Worm (Caenorhabditis elegans) whole organism, L1 larva: ENCODE measurements around the gene ivd-1.
A peak's percentile ranks its signal among the peaks of the same experiment; 100 is the strongest.

ENCODE experiments used
- C34B4.2 ChIP-seq: sonication (generic microtip); optimal IDR thresholded peaks from 2 replicates; lab custom pipeline; 2017; ENCODE audit warnings: mild to moderate bottlenecking, missing genetic modification characterization, missing compliant biosample characterization
- F16B12.6 ChIP-seq: fragments of 150-350 bp; optimal IDR thresholded peaks from 2 replicates; lab custom pipeline; 2014; ENCODE audit warnings: missing biosample characterization, missing genetic modification characterization
- Y116A8C.19 ChIP-seq: sonication (generic microtip); optimal IDR thresholded peaks from 2 replicates; lab custom pipeline; 2016; ENCODE audit warnings: missing compliant biosample characterization, missing genetic modification characterization, borderline replicate concordance
- aha-1 ChIP-seq: fragments of 150-350 bp; optimal IDR thresholded peaks from 2 replicates; lab custom pipeline; 2014; ENCODE audit warnings: missing biosample characterization, missing genetic modification characterization
- alr-1 ChIP-seq: fragments of 200-800 bp; sonication (Bioruptor generic); optimal IDR thresholded peaks from 2 replicates; lab custom pipeline; 2018; ENCODE audit warnings: borderline replicate concordance, mild to moderate bottlenecking, missing genetic modification characterization, missing compliant biosample characterization
- aly-2 ChIP-seq: fragments of 150-350 bp; optimal IDR thresholded peaks from 2 replicates; lab custom pipeline; 2014; ENCODE audit warnings: missing biosample characterization, missing genetic modification characterization
- blmp-1 ChIP-seq: fragments of 150-350 bp; optimal IDR thresholded peaks from 2 replicates; lab custom pipeline; 2014; ENCODE audit warnings: missing biosample characterization, missing genetic modification characterization
- ceh-63 ChIP-seq: fragments of 200-800 bp; sonication (Bioruptor generic); optimal IDR thresholded peaks from 2 replicates; lab custom pipeline; 2018; ENCODE audit warnings: mild to moderate bottlenecking, missing genetic modification characterization, missing compliant biosample characterization
- ceh-82 ChIP-seq, 3 experiments: fragments of 150-350 bp in 1 of 3; sonication (generic microtip) in 2 of 3; optimal IDR thresholded peaks; 2 replicates each; lab custom pipeline; 2014 to 2017; ENCODE audit warnings: missing biosample characterization in 3 of 3, missing genetic modification characterization in 3 of 3
- ceh-88 ChIP-seq: fragments of 200-800 bp; sonication (Bioruptor generic); IDR thresholded peaks from 2 replicates; pipeline ENCODE4 v1.3.6; 2022; ENCODE audit warnings: missing genetic modification characterization, missing compliant biosample characterization
- ceh-90 ChIP-seq: sonication (generic microtip); optimal IDR thresholded peaks from 2 replicates; lab custom pipeline; 2016; ENCODE audit warnings: missing genetic modification characterization, missing compliant biosample characterization
- ces-1 ChIP-seq: fragments of 150-350 bp; optimal IDR thresholded peaks from 2 replicates; lab custom pipeline; 2014; ENCODE audit warnings: missing biosample characterization, missing genetic modification reagents, missing genetic modification characterization
- dpl-1 ChIP-seq, 3 experiments: fragments of 150-350 bp in 2 of 3; sonication (generic microtip) in 1 of 3; optimal IDR thresholded peaks; 2 replicates each; lab custom pipeline; 2014 to 2017; ENCODE audit warnings: missing biosample characterization in 3 of 3, missing genetic modification characterization in 3 of 3, missing genetic modification reagents in 3 of 3
- dsc-1 ChIP-seq: sonication (generic microtip); optimal IDR thresholded peaks from 2 replicates; lab custom pipeline; 2016; ENCODE audit warnings: mild to moderate bottlenecking, missing genetic modification characterization, missing compliant biosample characterization
- efl-1 ChIP-seq, 4 experiments: fragments of 150-350 bp; optimal IDR thresholded peaks in 3 of 4; peaks in 1 of 4; 1 replicate in 1 of 4; 2 replicates in 3 of 4; lab custom pipeline; 2014; ENCODE audit warnings: missing biosample characterization in 2 of 4, missing genetic modification characterization in 2 of 4, missing genetic modification reagents in 2 of 4
- egl-27 ChIP-seq, 2 experiments: fragments of 150-350 bp in 1 of 2; sonication (generic microtip); optimal IDR thresholded peaks; 3 replicates each; lab custom pipeline; 2017 to 2018; ENCODE audit warnings: missing biosample characterization in 2 of 2, missing genetic modification characterization in 2 of 2, missing genetic modification reagents in 2 of 2
- ets-5 ChIP-seq: fragments of 200-800 bp; sonication (Bioruptor generic); IDR thresholded peaks from 2 replicates; pipeline ENCODE4 v1.3.6; 2022; ENCODE audit warnings: missing genetic modification characterization, missing compliant biosample characterization
- fkh-10 ChIP-seq: sonication (generic microtip); optimal IDR thresholded peaks from 2 replicates; lab custom pipeline; 2017; ENCODE audit warnings: missing biosample characterization, missing genetic modification reagents, missing genetic modification characterization
- fkh-4 ChIP-seq: sonication (generic microtip); optimal IDR thresholded peaks from 2 replicates; lab custom pipeline; 2016; ENCODE audit warnings: missing compliant biosample characterization, missing genetic modification characterization, borderline replicate concordance
- fkh-8 ChIP-seq: sonication (generic microtip); optimal IDR thresholded peaks from 2 replicates; lab custom pipeline; 2016; ENCODE audit warnings: mild to moderate bottlenecking, missing genetic modification characterization, missing compliant biosample characterization
- hlh-17 ChIP-seq: fragments of 200-800 bp; sonication (Bioruptor generic); optimal IDR thresholded peaks from 2 replicates; lab custom pipeline; 2018; ENCODE audit warnings: missing genetic modification characterization, mild to moderate bottlenecking, missing compliant biosample characterization, moderate library complexity, borderline replicate concordance
- hpl-2 ChIP-seq: fragments of 150-350 bp; optimal IDR thresholded peaks from 2 replicates; lab custom pipeline; 2014; ENCODE audit warnings: missing biosample characterization, missing genetic modification reagents, missing genetic modification characterization
- isw-1 ChIP-seq: fragments of 200-800 bp; sonication (Bioruptor generic); IDR thresholded peaks from 2 replicates; pipeline ENCODE4 v1.3.6; 2022; ENCODE audit warnings: missing genetic modification characterization, missing compliant biosample characterization
- jun-1 ChIP-seq: fragments of 150-350 bp; optimal IDR thresholded peaks from 2 replicates; lab custom pipeline; 2014; ENCODE audit warnings: missing biosample characterization, missing genetic modification reagents, missing genetic modification characterization
- lin-13 ChIP-seq: fragments of 150-350 bp; optimal IDR thresholded peaks from 2 replicates; lab custom pipeline; 2014; ENCODE audit warnings: missing biosample characterization, missing genetic modification reagents, missing genetic modification characterization
- lin-15B ChIP-seq: fragments of 150-350 bp; sonication (generic microtip); optimal IDR thresholded peaks from 3 replicates; lab custom pipeline; 2014; ENCODE audit warnings: missing biosample characterization, missing genetic modification characterization
- lin-35 ChIP-seq, 2 experiments: fragments of 150-350 bp; optimal IDR thresholded peaks; 2 replicates each; lab custom pipeline; 2014; ENCODE audit warnings: missing biosample characterization in 2 of 2, missing genetic modification characterization in 2 of 2, missing genetic modification reagents in 2 of 2
- lin-39 ChIP-seq: fragments of 150-350 bp; optimal IDR thresholded peaks from 2 replicates; lab custom pipeline; 2014; ENCODE audit warnings: missing biosample characterization, missing genetic modification reagents, missing genetic modification characterization
- lir-3 ChIP-seq: sonication (generic microtip); optimal IDR thresholded peaks from 2 replicates; lab custom pipeline; 2016; ENCODE audit warnings: mild to moderate bottlenecking, missing genetic modification characterization, moderate library complexity, missing compliant biosample characterization; ENCODE audit not compliant: poor library complexity
- mab-9 ChIP-seq: fragments of 200-800 bp; sonication (Bioruptor generic); IDR thresholded peaks from 2 replicates; pipeline ENCODE4 v1.3.6; 2022; ENCODE audit warnings: missing genetic modification reagents, missing genetic modification characterization, missing compliant biosample characterization
- mef-2 ChIP-seq: fragments of 150-350 bp; optimal IDR thresholded peaks from 2 replicates; lab custom pipeline; 2014; ENCODE audit warnings: missing biosample characterization, missing genetic modification characterization
- mep-1 ChIP-seq: fragments of 150-350 bp; optimal IDR thresholded peaks from 2 replicates; lab custom pipeline; 2014; ENCODE audit warnings: missing biosample characterization, missing genetic modification characterization
- nhr-11 ChIP-seq: fragments of 150-350 bp; optimal IDR thresholded peaks from 2 replicates; lab custom pipeline; 2014; ENCODE audit warnings: missing biosample characterization, missing genetic modification characterization
- nhr-19 ChIP-seq: fragments of 200-800 bp; sonication (Bioruptor generic); conservative IDR thresholded peaks from 2 replicates; pipeline ENCODE4 v1.3.6; 2022; ENCODE audit warnings: missing genetic modification characterization, missing compliant biosample characterization
- nhr-20 ChIP-seq: sonication (generic microtip); optimal IDR thresholded peaks from 2 replicates; lab custom pipeline; 2016; ENCODE audit warnings: mild to moderate bottlenecking, missing genetic modification characterization, missing compliant biosample characterization
- nhr-237 ChIP-seq: fragments of 150-350 bp; optimal IDR thresholded peaks from 2 replicates; lab custom pipeline; 2014; ENCODE audit warnings: missing biosample characterization, missing genetic modification characterization
- nhr-28 ChIP-seq: fragments of 150-350 bp; optimal IDR thresholded peaks from 2 replicates; lab custom pipeline; 2014; ENCODE audit warnings: missing biosample characterization, missing genetic modification characterization
- nhr-76 ChIP-seq: sonication (generic microtip); optimal IDR thresholded peaks from 2 replicates; lab custom pipeline; 2017; ENCODE audit warnings: missing biosample characterization, missing genetic modification characterization
- nhr-84 ChIP-seq: sonication (generic microtip); optimal IDR thresholded peaks from 2 replicates; lab custom pipeline; 2017; ENCODE audit warnings: missing biosample characterization, missing genetic modification characterization
- nhr-90 ChIP-seq: sonication (generic microtip); optimal IDR thresholded peaks from 2 replicates; lab custom pipeline; 2016; ENCODE audit warnings: mild to moderate bottlenecking, missing genetic modification characterization, missing compliant biosample characterization; ENCODE audit not compliant: poor library complexity
- pax-3 ChIP-seq: fragments of 200-800 bp; sonication (Bioruptor generic); optimal IDR thresholded peaks from 2 replicates; lab custom pipeline; 2018; ENCODE audit warnings: mild to moderate bottlenecking, missing genetic modification characterization, moderate library complexity, missing compliant biosample characterization
- pqm-1 ChIP-seq: sonication (generic microtip); optimal IDR thresholded peaks from 3 replicates; lab custom pipeline; 2017; ENCODE audit warnings: missing biosample characterization, missing genetic modification characterization
- sup-37 ChIP-seq: fragments of 200-800 bp; sonication (Bioruptor generic); optimal IDR thresholded peaks from 2 replicates; lab custom pipeline; 2018; ENCODE audit warnings: mild to moderate bottlenecking, missing genetic modification characterization, missing compliant biosample characterization
- swsn-7 ChIP-seq: sonication (generic microtip); optimal IDR thresholded peaks from 2 replicates; lab custom pipeline; 2016; ENCODE audit warnings: missing genetic modification characterization, missing compliant biosample characterization
- tbx-2 ChIP-seq: sonication (generic microtip); optimal IDR thresholded peaks from 2 replicates; lab custom pipeline; 2016; ENCODE audit warnings: missing genetic modification characterization, missing compliant biosample characterization
- tlp-1 ChIP-seq: fragments of 150-350 bp; optimal IDR thresholded peaks from 2 replicates; lab custom pipeline; 2014; ENCODE audit warnings: missing biosample characterization, missing genetic modification characterization
- unc-130 ChIP-seq: fragments of 150-350 bp; optimal IDR thresholded peaks from 2 replicates; lab custom pipeline; 2017; ENCODE audit warnings: missing biosample characterization, missing genetic modification characterization, inconsistent platforms
- unc-62 ChIP-seq: fragments of 150-350 bp; optimal IDR thresholded peaks from 2 replicates; lab custom pipeline; 2014; ENCODE audit warnings: missing biosample characterization, missing genetic modification reagents, missing genetic modification characterization
- unc-98 ChIP-seq: fragments of 200-800 bp; sonication (Bioruptor generic); IDR thresholded peaks from 2 replicates; pipeline ENCODE4 v1.3.6; 2022; ENCODE audit warnings: missing genetic modification characterization, missing compliant biosample characterization
- vab-15 ChIP-seq: sonication (generic microtip); optimal IDR thresholded peaks from 2 replicates; lab custom pipeline; 2017; ENCODE audit warnings: missing genotype, mild to moderate bottlenecking, missing genetic modification characterization, missing compliant biosample characterization
- zip-4 ChIP-seq: fragments of 200-800 bp; sonication (Bioruptor generic); optimal IDR thresholded peaks from 2 replicates; lab custom pipeline; 2018; ENCODE audit warnings: mild to moderate bottlenecking, missing genetic modification characterization, moderate library complexity, missing compliant biosample characterization
- ztf-11 ChIP-seq, 2 experiments: sonication (generic microtip); optimal IDR thresholded peaks; 2 replicates each; lab custom pipeline; 2016 to 2017; ENCODE audit warnings: missing genetic modification characterization in 2 of 2, missing biosample characterization in 1 of 2, missing compliant biosample characterization in 1 of 2

The ivd-1 gene

DNA sequence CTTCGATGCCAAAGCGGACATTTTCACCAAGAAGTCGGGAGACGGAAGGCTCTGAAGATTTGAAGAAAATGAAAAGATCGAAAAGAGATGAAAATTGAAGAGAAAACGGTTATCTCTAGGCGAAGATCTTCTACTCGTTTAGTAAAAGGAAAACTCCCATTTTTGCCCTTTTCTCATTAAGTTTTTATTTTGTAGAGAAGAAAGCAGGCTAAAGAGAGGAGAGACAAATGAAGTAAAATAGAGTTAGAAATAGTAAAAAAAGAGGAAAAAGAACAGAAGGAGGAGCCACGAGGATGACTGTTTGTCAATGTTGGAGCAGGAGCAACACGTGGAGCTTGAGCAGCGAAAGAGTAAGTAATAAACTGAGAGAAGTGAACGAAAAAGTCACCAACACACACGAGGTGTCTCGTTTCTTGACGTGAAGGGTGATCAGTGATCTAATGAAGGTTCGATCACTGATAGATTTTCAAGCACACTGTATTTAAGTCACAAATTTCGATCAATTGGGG lies at the start of gene ivd-1:
Gene ivd-1 (minus strand): TSS at position 51 of the 509 bp plus-strand sequence.
- TF ChIP-seq F16B12.6 (tag; lab: Kevin White, UChicago) (no peak), hpl-2 (no peak), mab-9 (GFP tag; lab: Robert Waterston, UW) (no peak), nhr-19 (GFP tag; lab: Robert Waterston, UW) (no peak; the same call in 1 of the 2 replicates), efl-1 (optimal IDR thresholded peaks at IDR 0.05; lab: Kevin White, UChicago) (no peak), efl-1 (GFP tag; optimal IDR thresholded peaks at IDR 0.05 in 1 of 2; lab: Kevin White, UChicago) (peak in 1 of 2 experiments; percentile 85), lin-15B (no peak), tbx-2 (tag; lab: Kevin White, UChicago) (no peak), nhr-76 (tag; lab: Kevin White, UChicago) (no peak), fkh-10 (GFP tag; lab: Kevin White, UChicago) (no peak), fkh-8 (tag; lab: Kevin White, UChicago) (no peak), unc-62 (GFP tag; lab: Kevin White, UChicago) (no peak), isw-1 (GFP tag; lab: Robert Waterston, UW) (no peak), nhr-20 (tag; lab: Kevin White, UChicago) (peak; percentile 72), mep-1 (tag; lab: Kevin White, UChicago) (peak; percentile 18), pax-3 (no peak), dsc-1 (tag; lab: Kevin White, UChicago) (no peak), ceh-82 (tag; optimal IDR thresholded peaks at IDR 0.05; lab: Kevin White, UChicago) (no peak), zip-4 (GFP tag; lab: Kevin White, UChicago) (no peak), alr-1 (no peak), egl-27 (tag; optimal IDR thresholded peaks at IDR 0.05; lab: Kevin White, UChicago) (no peak), mef-2 (tag; lab: Kevin White, UChicago) (no peak), C34B4.2 (no peak), pqm-1 (tag; lab: Kevin White, UChicago) (no peak), nhr-11 (no peak), lir-3 (tag; lab: Kevin White, UChicago) (peak; percentile 28), tlp-1 (tag; lab: Kevin White, UChicago) (no peak), nhr-237 (no peak), ceh-90 (tag; lab: Kevin White, UChicago) (no peak), nhr-90 (tag; lab: Kevin White, UChicago) (no peak), ceh-63 (GFP tag; lab: Kevin White, UChicago) (no peak), ets-5 (no peak), Y116A8C.19 (tag; lab: Kevin White, UChicago) (no peak), sup-37 (GFP tag; lab: Kevin White, UChicago) (no peak), fkh-4 (tag; lab: Kevin White, UChicago) (no peak), blmp-1 (tag; lab: Kevin White, UChicago) (peak; percentile 86), swsn-7 (tag; lab: Kevin White, UChicago) (no peak), ces-1 (GFP tag; lab: Kevin White, UChicago) (no peak), ceh-88 (GFP tag; lab: Robert Waterston, UW) (no peak), unc-98 (GFP tag; lab: Robert Waterston, UW) (no peak), lin-35 (GFP tag; optimal IDR thresholded peaks at IDR 0.05; lab: Kevin White, UChicago) (peak in 1 of 2 experiments; percentile 39), lin-13 (GFP tag; lab: Kevin White, UChicago) (no peak), ztf-11 (tag; optimal IDR thresholded peaks at IDR 0.05; lab: Kevin White, UChicago) (no peak), lin-39 (tag; lab: Kevin White, UChicago) (no peak), nhr-84 (no peak), hlh-17 (GFP tag; lab: Kevin White, UChicago) (no peak), unc-130 (tag; lab: Kevin White, UChicago) (no peak), aly-2 (tag; lab: Kevin White, UChicago) (no peak), jun-1 (no peak), dpl-1 (GFP tag; optimal IDR thresholded peaks at IDR 0.05; lab: Kevin White, UChicago) (no peak), nhr-28 (no peak), vab-15 (no peak), aha-1 (no peak)
